Fruit fly (Drosophila melanogaster): Measurements from ENCODE around the gene Pdss2.

DNA sequence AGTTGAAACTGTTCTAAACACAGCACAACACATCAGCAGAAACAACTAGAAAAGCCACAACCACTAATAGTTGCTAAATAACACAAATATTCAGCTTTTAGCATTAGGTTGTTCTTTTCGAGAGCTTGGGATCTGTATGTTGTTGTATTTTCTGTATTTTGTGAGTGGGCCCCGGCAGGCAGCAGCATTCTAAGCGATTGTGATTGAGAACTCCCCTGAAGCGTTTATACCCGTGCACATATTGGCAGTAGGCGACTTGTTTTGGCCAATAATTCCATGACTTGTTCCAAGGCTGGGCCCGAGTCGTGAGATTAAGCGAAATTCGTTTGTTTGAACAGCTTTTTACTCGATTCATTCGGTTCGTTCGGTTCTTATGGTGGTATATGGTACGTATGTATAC, 34.3 kb downstream of the Pdss2 start:
- TF ChIP-seq br (GFP tag; optimal IDR thresholded peaks at IDR 0.05) (no peak), fru (GFP tag; optimal IDR thresholded peaks at IDR 0.05) (no peak), Mio (GFP tag; optimal IDR thresholded peaks at IDR 0.05) (no peak), N (GFP tag; optimal IDR thresholded peaks at IDR 0.05) (no peak)
